Fruit fly (Drosophila melanogaster) Kc167 (cell line): ENCODE measurements around the gene CG42322.

Experiments used
- Myc ChIP-seq: fragments of >200 bp; optimal IDR thresholded peaks from 2 replicates; lab custom pipeline; 2017; ENCODE audit warnings: missing external identifiers
- Sin3A ChIP-seq: fragments of >200 bp; optimal IDR thresholded peaks from 2 replicates; lab custom pipeline; 2018; ENCODE audit warnings: missing external identifiers
- h ChIP-seq: fragments of >200 bp; optimal IDR thresholded peaks from 3 replicates; lab custom pipeline; 2018; ENCODE audit warnings: missing external identifiers
- ttk ChIP-seq: sonication (Bioruptor generic); optimal IDR thresholded peaks from 2 replicates; lab custom pipeline; 2017; ENCODE audit warnings: missing external identifiers

DNA sequence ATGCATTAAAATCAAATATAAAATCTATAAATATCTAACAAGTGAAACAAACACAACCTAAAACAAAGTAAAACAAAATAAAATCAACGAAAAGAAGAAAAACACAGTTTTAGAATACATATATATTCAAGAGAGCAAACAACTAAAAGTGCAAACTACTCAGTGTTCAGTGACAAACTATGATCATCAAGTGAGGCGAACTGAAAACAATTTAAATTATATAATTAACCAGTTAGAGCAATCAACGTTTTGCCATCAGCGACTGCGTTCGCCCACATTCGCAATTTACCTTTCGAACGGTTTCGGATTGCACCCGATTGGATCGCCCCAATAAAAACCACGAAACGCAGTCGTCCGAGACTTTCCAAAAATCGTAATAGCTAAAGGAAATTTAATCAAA lies 39.6 kb downstream of the CG42322 start:
- TF ChIP-seq Sin3A (lab: Kevin White, UChicago) (no peak), Myc (lab: Kevin White, UChicago) (no peak), ttk (lab: Kevin White, UChicago) (no peak), h (lab: Kevin White, UChicago) (no peak)
